Fruit fly (Drosophila melanogaster) whole organism: ENCODE measurements around the gene Wsck.

Experiments used
- CG8478 ChIP-seq: fragments of >200 bp; optimal IDR thresholded peaks from 2 replicates; lab custom pipeline; 2018; ENCODE audit warnings: inconsistent platforms
- EcR ChIP-seq, 2 experiments: fragments of >200 bp; optimal IDR thresholded peaks; 2 replicates each; lab custom pipeline; 2017; ENCODE audit warnings: missing biosample characterization in 2 of 2, missing genetic modification characterization in 2 of 2, missing genetic modification reagents in 2 of 2
- pan ChIP-seq: fragments of >200 bp; optimal IDR thresholded peaks from 2 replicates; lab custom pipeline; 2017
- psq ChIP-seq: fragments of >200 bp; optimal IDR thresholded peaks from 2 replicates; lab custom pipeline; 2017
- usp ChIP-seq: fragments of >200 bp; optimal IDR thresholded peaks from 2 replicates; lab custom pipeline; 2017; ENCODE audit warnings: missing biosample characterization, missing genetic modification characterization, mixed read lengths

DNA sequence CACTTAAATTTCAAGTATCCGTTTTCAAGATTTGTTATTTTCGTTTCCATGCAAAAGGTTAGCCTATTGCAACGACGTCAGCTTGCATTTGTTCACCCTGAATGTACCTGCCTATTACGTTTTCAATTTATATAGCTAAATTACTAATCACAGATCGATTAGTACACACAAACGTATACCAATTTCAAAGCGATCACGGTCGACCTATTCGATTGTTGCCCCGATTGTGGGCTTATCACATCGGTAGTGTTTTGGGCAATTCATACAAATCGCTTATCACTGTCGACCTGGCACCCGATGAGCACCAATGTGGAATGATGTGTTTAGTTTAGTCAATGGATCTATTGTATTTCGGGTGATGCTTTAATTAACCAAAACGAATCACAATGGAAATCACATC lies 33.0 kb downstream of the Wsck start:
- TF ChIP-seq psq (lab: Kevin White, UChicago): no peak
- no peak for TF ChIP-seq pan (lab: Kevin White, UChicago)
- no peak for TF ChIP-seq EcR (GFP tag; optimal IDR thresholded peaks at IDR 0.05; lab: Kevin White, UChicago)
- TF ChIP-seq usp (GFP tag; lab: Kevin White, UChicago): no peak
- TF ChIP-seq CG8478 (lab: Kevin White, UChicago): no peak
